Fruit fly (Drosophila melanogaster) whole organism, embryonic: ENCODE measurements around the gene Lip3.

ENCODE experiments used
- Abd-B ChIP-seq: fragments of 200-800 bp; sonication (Bioruptor generic); optimal IDR thresholded peaks from 2 replicates; lab custom pipeline; 2018; ENCODE audit warnings: missing biosample characterization, mild to moderate bottlenecking, missing genetic modification characterization, moderate library complexity
- Ada2b ChIP-seq: fragments of 200-800 bp; sonication (Bioruptor generic); IDR thresholded peaks from 2 replicates; pipeline ENCODE4 v1.3.6; 2022; ENCODE audit warnings: missing biosample characterization, missing genetic modification characterization
- Atf-2 ChIP-seq: fragments of 200-800 bp; sonication (Bioruptor generic); optimal IDR thresholded peaks from 2 replicates; lab custom pipeline; 2016; ENCODE audit warnings: missing biosample characterization, missing genetic modification characterization
- CG11247 ChIP-seq: fragments of 200-800 bp; sonication (Bioruptor generic); IDR thresholded peaks from 2 replicates; pipeline ENCODE4 v1.3.6; 2022; ENCODE audit warnings: missing biosample characterization, missing genetic modification characterization
- CG12155 ChIP-seq: fragments of 200-800 bp; sonication (Bioruptor generic); optimal IDR thresholded peaks from 3 replicates; lab custom pipeline; 2016; ENCODE audit warnings: missing biosample characterization, missing genetic modification characterization
- CG14860 ChIP-seq: fragments of 200-800 bp; sonication (Bioruptor generic); IDR thresholded peaks from 3 replicates; pipeline ENCODE4 v1.3.6; 2022; ENCODE audit warnings: missing biosample characterization, missing genetic modification characterization; ENCODE audit not compliant: partially characterized antibody
- CG34376 ChIP-seq: fragments of 200-800 bp; sonication (Bioruptor generic); optimal IDR thresholded peaks from 2 replicates; lab custom pipeline; 2018; ENCODE audit warnings: missing biosample characterization, mild to moderate bottlenecking, missing genetic modification characterization
- CG3838 ChIP-seq: fragments of 200-800 bp; sonication (Bioruptor generic); optimal IDR thresholded peaks from 3 replicates; lab custom pipeline; 2016; ENCODE audit warnings: missing biosample characterization, missing genetic modification characterization
- CG4854 ChIP-seq: fragments of 200-800 bp; sonication (Bioruptor generic); optimal IDR thresholded peaks from 2 replicates; lab custom pipeline; 2016; ENCODE audit warnings: missing biosample characterization, missing genetic modification characterization, inconsistent platforms
- CG6689 ChIP-seq: fragments of 200-800 bp; sonication (Bioruptor generic); IDR thresholded peaks from 2 replicates; pipeline ENCODE4 v1.3.6; 2022; ENCODE audit warnings: missing biosample characterization, missing genetic modification characterization
- CG6854 ChIP-seq: fragments of 200-800 bp; sonication (Bioruptor generic); optimal IDR thresholded peaks from 3 replicates; lab custom pipeline; 2017; ENCODE audit warnings: missing biosample characterization, mild to moderate bottlenecking, missing genetic modification characterization
- CG7271 ChIP-seq: fragments of 200-800 bp; sonication (Bioruptor generic); optimal IDR thresholded peaks from 2 replicates; lab custom pipeline; 2018; ENCODE audit warnings: missing biosample characterization, mild to moderate bottlenecking, missing genetic modification characterization, moderate library complexity
- CG7928 ChIP-seq: fragments of 200-800 bp; sonication (Bioruptor generic); optimal IDR thresholded peaks from 2 replicates; lab custom pipeline; 2017; ENCODE audit warnings: missing biosample characterization, mild to moderate bottlenecking, missing genetic modification characterization
- CG8388 ChIP-seq: fragments of 200-800 bp; sonication (Bioruptor generic); optimal IDR thresholded peaks from 2 replicates; lab custom pipeline; 2019; ENCODE audit warnings: missing biosample characterization, mild to moderate bottlenecking, missing genetic modification characterization, moderate library complexity
- CG8478 ChIP-seq: fragments of >200 bp; optimal IDR thresholded peaks from 2 replicates; lab custom pipeline; 2018
- CG8924 ChIP-seq: fragments of 200-800 bp; optimal IDR thresholded peaks from 3 replicates; lab custom pipeline; 2019; ENCODE audit warnings: missing biosample characterization, mild to moderate bottlenecking, missing genetic modification characterization, moderate library complexity
- Deaf1 ChIP-seq: fragments of 200-800 bp; optimal IDR thresholded peaks from 3 replicates; lab custom pipeline; 2019; ENCODE audit warnings: missing biosample characterization, mild to moderate bottlenecking, missing genetic modification characterization, moderate library complexity
- Dfd ChIP-seq, 2 experiments: fragments of >200 bp; optimal IDR thresholded peaks; 2 replicates each; lab custom pipeline; 2017; ENCODE audit warnings: missing biosample characterization in 2 of 2, missing genetic modification characterization in 2 of 2
- Dp ChIP-seq: fragments of 200-800 bp; sonication (Bioruptor generic); optimal IDR thresholded peaks from 2 replicates; lab custom pipeline; 2018; ENCODE audit warnings: missing biosample characterization, mild to moderate bottlenecking, missing genetic modification characterization, moderate library complexity
- Dref ChIP-seq: fragments of 200-800 bp; sonication (Bioruptor generic); IDR thresholded peaks from 2 replicates; pipeline ENCODE4 v1.3.6; 2022; ENCODE audit warnings: missing biosample characterization, missing genetic modification characterization
- GATAe ChIP-seq: fragments of 200-800 bp; sonication (Bioruptor generic); conservative IDR thresholded peaks from 2 replicates; pipeline ENCODE4 v1.3.6; 2022; ENCODE audit warnings: missing biosample characterization, missing genetic modification characterization
- HmgD ChIP-seq: fragments of 200-800 bp; sonication (Bioruptor generic); optimal IDR thresholded peaks from 3 replicates; lab custom pipeline; 2016; ENCODE audit warnings: missing biosample characterization, missing genetic modification characterization
- MTF-1 ChIP-seq: fragments of 200-800 bp; sonication (Bioruptor generic); optimal IDR thresholded peaks from 2 replicates; lab custom pipeline; 2018; ENCODE audit warnings: missing biosample characterization, mild to moderate bottlenecking, missing genetic modification characterization, borderline replicate concordance
- Nf-YB ChIP-seq: fragments of 200-800 bp; sonication (Bioruptor generic); optimal IDR thresholded peaks from 3 replicates; lab custom pipeline; 2019; ENCODE audit warnings: missing biosample characterization, mild to moderate bottlenecking, missing genetic modification characterization, moderate library complexity
- Nf-YC ChIP-seq: fragments of 200-800 bp; optimal IDR thresholded peaks from 3 replicates; lab custom pipeline; 2019; ENCODE audit warnings: missing biosample characterization, mild to moderate bottlenecking, missing genetic modification characterization, moderate library complexity
- Sox100B ChIP-seq: fragments of 200-800 bp; sonication (Bioruptor generic); optimal IDR thresholded peaks from 3 replicates; lab custom pipeline; 2018; ENCODE audit warnings: missing biosample characterization, mild to moderate bottlenecking, missing genetic modification characterization
- Usf ChIP-seq: fragments of 200-800 bp; sonication (Bioruptor generic); optimal IDR thresholded peaks from 2 replicates; lab custom pipeline; 2017; ENCODE audit warnings: missing genotype, missing biosample characterization, missing genetic modification characterization
- cg ChIP-seq: fragments of 200-800 bp; sonication (Bioruptor generic); optimal IDR thresholded peaks from 3 replicates; lab custom pipeline; 2019; ENCODE audit warnings: missing biosample characterization, mild to moderate bottlenecking, missing genetic modification characterization, moderate library complexity
- gfzf ChIP-seq: fragments of 200-800 bp; sonication (Bioruptor generic); optimal IDR thresholded peaks from 2 replicates; lab custom pipeline; 2016; ENCODE audit warnings: missing biosample characterization, mild to moderate bottlenecking, missing genetic modification characterization, moderate library complexity
- gt ChIP-seq: fragments of 200-800 bp; sonication (Bioruptor generic); IDR thresholded peaks from 2 replicates; pipeline ENCODE4 v1.3.6; 2022; ENCODE audit warnings: missing biosample characterization, missing genetic modification characterization
- h ChIP-seq: fragments of >200 bp; optimal IDR thresholded peaks from 2 replicates; lab custom pipeline; 2017
- jigr1 ChIP-seq: fragments of 200-800 bp; sonication (Bioruptor generic); IDR thresholded peaks from 3 replicates; pipeline ENCODE4 v1.3.6; 2022; ENCODE audit warnings: missing biosample characterization, missing genetic modification characterization
- lab ChIP-seq: fragments of 200-800 bp; sonication (Bioruptor generic); optimal IDR thresholded peaks from 3 replicates; lab custom pipeline; 2017; ENCODE audit warnings: missing biosample characterization, missing genetic modification characterization, mild to moderate bottlenecking, moderate library complexity, missing genetic modification reagents
- onecut ChIP-seq: fragments of 200-800 bp; sonication (Bioruptor generic); IDR thresholded peaks from 2 replicates; pipeline ENCODE4 v1.3.6; 2022; ENCODE audit warnings: missing biosample characterization, missing genetic modification characterization
- prd ChIP-seq, 3 experiments: fragments of >200 bp in 2 of 3; fragments of 200-800 bp in 1 of 3; sonication (Bioruptor generic) in 1 of 3; optimal IDR thresholded peaks in 2 of 3; IDR thresholded peaks in 1 of 3; 2 replicates in 2 of 3; 3 replicates in 1 of 3; pipeline versions ENCODE4 v1.3.6 to Lab custom; 2017 to 2022; ENCODE audit warnings: missing biosample characterization in 1 of 3, missing genetic modification characterization in 1 of 3
- pum ChIP-seq: fragments of 200-800 bp; sonication (Bioruptor generic); optimal IDR thresholded peaks from 2 replicates; lab custom pipeline; 2016; ENCODE audit warnings: missing biosample characterization, missing genetic modification characterization
- sim ChIP-seq: fragments of 200-800 bp; sonication (Bioruptor generic); IDR thresholded peaks from 2 replicates; pipeline ENCODE4 v1.3.6; 2022; ENCODE audit warnings: missing biosample characterization, missing genetic modification characterization
- sr ChIP-seq: fragments of 200-800 bp; sonication (Bioruptor generic); IDR thresholded peaks from 3 replicates; pipeline ENCODE4 v1.3.6; 2022; ENCODE audit warnings: missing biosample characterization, missing genetic modification characterization
- tgo ChIP-seq: fragments of 200-800 bp; sonication (Bioruptor generic); IDR thresholded peaks from 3 replicates; pipeline ENCODE4 v1.3.6; 2022; ENCODE audit warnings: missing biosample characterization, missing genetic modification characterization
- ttk ChIP-seq: fragments of 200-800 bp; sonication (Bioruptor generic); IDR thresholded peaks from 2 replicates; pipeline ENCODE4 v2.1.2; 2022; ENCODE audit warnings: missing biosample characterization, missing genetic modification characterization
- zfh1 ChIP-seq: fragments of 200-800 bp; sonication (Bioruptor generic); IDR thresholded peaks from 3 replicates; pipeline ENCODE4 v1.3.6; 2022; ENCODE audit warnings: missing biosample characterization, missing genetic modification characterization

Lip3 gene

dm6 chr3R:13395133-13395532 is 23.4 kb upstream of the Lip3 start, which contains the start of gene CCHa2:
TSS of gene CCHa2 (minus strand) at chr3R:13395197.
- no peak for TF ChIP-seq prd (optimal IDR thresholded peaks at IDR 0.05; lab: Kevin White, UChicago)
- TF ChIP-seq prd (GFP tag; IDR thresholded peaks at IDR 0.05; lab: Robert Waterston, UW) = 0 out of 3 replicates have a peak, but pooled peaks have one; percentile 14
- TF ChIP-seq Dp = no peak
- no peak for TF ChIP-seq ttk (GFP tag; lab: Robert Waterston, UW)
- no peak for TF ChIP-seq CG7271 (tag; lab: Kevin White, UChicago)
- peak; percentile 90 for TF ChIP-seq Nf-YC (tag; lab: Kevin White, UChicago)
- TF ChIP-seq sr (GFP tag; lab: Robert Waterston, UW) = 0 out of 3 replicates have a peak, but pooled peaks have one; percentile 21
- no peak for TF ChIP-seq CG3838 (GFP tag; lab: Kevin White, UChicago)
- peak; percentile 7; the same call in 1 of the 2 replicates for TF ChIP-seq CG11247 (GFP tag; lab: Robert Waterston, UW)
- TF ChIP-seq cg (GFP tag; lab: Kevin White, UChicago) = peak; percentile 27
- no peak for TF ChIP-seq sim (GFP tag; lab: Robert Waterston, UW)
- TF ChIP-seq CG8478 = peak; percentile 36
- TF ChIP-seq zfh1 (GFP tag; lab: Robert Waterston, UW) = no peak
- peak in 1 of 2 experiments; percentile 14 for TF ChIP-seq Dfd (GFP tag; optimal IDR thresholded peaks at IDR 0.05; lab: Kevin White, UChicago)
- no peak for TF ChIP-seq CG8924
- TF ChIP-seq CG6689 (GFP tag; lab: Robert Waterston, UW) = 0 out of 2 replicates have a peak, but pooled peaks have one; percentile 7
- peak; percentile 81 for TF ChIP-seq Nf-YB (GFP tag; lab: Kevin White, UChicago)
- peak; percentile 84 for TF ChIP-seq Deaf1 (tag; lab: Kevin White, UChicago)
- TF ChIP-seq CG8388 (GFP tag; lab: Kevin White, UChicago) = no peak
- TF ChIP-seq pum = no peak
- no peak for TF ChIP-seq CG14860 (GFP tag; lab: Robert Waterston, UW)

- no peak for TF ChIP-seq GATAe (GFP tag; lab: Robert Waterston, UW)
- TF ChIP-seq Ada2b (GFP tag; lab: Robert Waterston, UW) = no peak
- TF ChIP-seq Dp = no peak
- TF ChIP-seq Usf (GFP tag; lab: Kevin White, UChicago) = no peak
- TF ChIP-seq CG7928 = no peak
- peak; percentile 5 for TF ChIP-seq CG34376 (GFP tag; lab: Kevin White, UChicago)
- TF ChIP-seq CG12155 = no peak
Observed at dm6 chr3R:13393009-13393408, 21.3 kb upstream of the Lip3 start.

- TF ChIP-seq HmgD (GFP tag; lab: Kevin White, UChicago) (no peak), lab (GFP tag; lab: Kevin White, UChicago) (no peak), Sox100B (GFP tag; lab: Kevin White, UChicago) (no peak), gt (no peak), MTF-1 (GFP tag; lab: Kevin White, UChicago) (no peak), tgo (no peak), onecut (GFP tag; lab: Robert Waterston, UW) (no peak), CG8478 (no peak), Atf-2 (GFP tag; lab: Kevin White, UChicago) (no peak), h (no peak), CG4854 (GFP tag; lab: Kevin White, UChicago) (no peak), Abd-B (no peak), jigr1 (GFP tag; lab: Robert Waterston, UW) (no peak), CG6854 (GFP tag; lab: Kevin White, UChicago) (no peak), Dref (GFP tag; lab: Robert Waterston, UW) (no peak), gfzf (no peak)
Observed at dm6 chr3R:13390490-13390889, 18.8 kb upstream of the Lip3 start.
